Worm (Caenorhabditis elegans): ENCODE measurements around the gene F53F4.2.

F53F4.2 gene

ce11 chrV:13559978-13560377 is 29.4 kb downstream of the F53F4.2 start, which contains the start of gene C56A3.8:
TSS of gene C56A3.8 (plus strand) at chrV:13560278.
- TF ChIP-seq unc-62 (GFP tag; optimal IDR thresholded peaks at IDR 0.05): no peak

DNA sequence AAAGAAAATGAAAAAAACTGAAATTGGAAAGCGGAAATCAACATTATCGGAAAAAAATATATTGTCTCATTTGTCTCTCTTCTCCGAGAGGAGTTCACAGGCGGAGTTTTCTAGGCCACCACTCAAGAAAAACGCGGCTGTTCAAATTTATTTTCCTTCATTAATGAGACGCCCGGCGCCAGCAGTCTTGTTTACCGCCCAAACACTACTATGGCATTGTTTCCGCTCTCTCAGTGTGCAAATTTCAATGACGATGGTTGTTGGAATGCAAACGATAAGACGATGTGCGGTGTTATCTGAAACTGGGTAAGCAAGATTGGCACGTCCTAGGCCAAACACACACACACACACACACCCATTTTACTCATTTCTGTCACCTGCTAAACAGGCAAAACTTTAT is 32.6 kb downstream of the F53F4.2 start, which contains the start of gene cav-2:
TSS of gene cav-2 (plus strand) at position 359 of the 400 bp plus-strand sequence.
- no peak for TF ChIP-seq unc-62 (GFP tag; optimal IDR thresholded peaks at IDR 0.05)

DNA sequence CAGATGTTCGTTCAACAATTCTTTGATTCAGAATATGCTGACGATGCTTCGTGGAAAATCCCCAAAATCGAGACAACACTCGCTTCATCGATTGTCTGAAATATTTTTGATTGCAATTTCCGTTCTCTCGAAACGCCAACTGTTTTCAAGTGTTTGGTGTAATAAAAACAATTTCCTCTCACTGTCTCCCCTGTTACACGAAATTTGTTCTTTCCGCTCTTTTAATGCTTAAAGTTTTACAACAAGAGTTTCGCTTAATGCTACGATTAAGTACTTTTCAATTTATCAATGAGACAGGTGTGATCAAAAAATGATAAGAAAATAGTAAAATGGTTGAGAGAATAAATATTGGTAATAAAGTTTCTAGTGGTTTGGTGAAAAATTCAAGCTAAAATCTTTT is 33.1 kb downstream of the F53F4.2 start, which contains the start of gene C56A3.6:
TSS of gene C56A3.6 (minus strand) at position 101 of the 400 bp plus-strand sequence.
- TF ChIP-seq unc-62 (GFP tag; optimal IDR thresholded peaks at IDR 0.05): no peak

DNA sequence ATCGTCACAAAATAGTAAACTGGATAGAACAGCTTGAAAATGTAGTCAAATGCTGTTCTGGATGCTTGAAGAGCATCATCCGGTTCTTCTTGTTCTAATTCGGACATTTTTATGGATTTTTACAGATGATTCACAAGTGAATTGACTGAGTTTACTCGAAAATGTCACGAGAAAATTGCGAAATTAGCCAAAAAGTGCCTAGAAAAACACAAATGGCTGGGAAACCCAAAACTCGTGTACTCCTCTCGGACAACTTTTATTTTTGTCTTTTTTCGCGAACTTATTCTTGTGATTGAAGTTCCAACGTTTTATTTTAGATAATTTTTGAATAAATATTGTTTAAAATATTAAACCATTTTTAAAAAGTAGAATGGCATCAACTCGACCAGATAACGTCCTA is 37.8 kb downstream of the F53F4.2 start, which contains the start of the genes C56A3.4 and C56A3.5:
TSS of gene C56A3.4 (minus strand) at position 154 of the 400 bp plus-strand sequence.
TSS of gene C56A3.5 (plus strand) at position 367 of the 400 bp plus-strand sequence.
- no peak for TF ChIP-seq unc-62 (GFP tag; optimal IDR thresholded peaks at IDR 0.05)
